Fruit fly (Drosophila melanogaster) whole organism: ENCODE data around the gene CARPB.

Experiments used
- CG8478 ChIP-seq: fragments of >200 bp; optimal IDR thresholded peaks from 2 replicates; lab custom pipeline; 2018; ENCODE audit warnings: inconsistent platforms
- Dll ChIP-seq: fragments of >200 bp; optimal IDR thresholded peaks from 2 replicates; lab custom pipeline; 2017
- EcR ChIP-seq, 2 experiments: fragments of >200 bp; optimal IDR thresholded peaks; 2 replicates each; lab custom pipeline; 2017; ENCODE audit warnings: missing biosample characterization in 2 of 2, missing genetic modification characterization in 2 of 2, missing genetic modification reagents in 2 of 2
- pan ChIP-seq: fragments of >200 bp; optimal IDR thresholded peaks from 2 replicates; lab custom pipeline; 2017
- psq ChIP-seq: fragments of >200 bp; optimal IDR thresholded peaks from 2 replicates; lab custom pipeline; 2017
- usp ChIP-seq: fragments of >200 bp; optimal IDR thresholded peaks from 2 replicates; lab custom pipeline; 2017; ENCODE audit warnings: missing biosample characterization, missing genetic modification characterization, mixed read lengths

Gene CARPB

DNA sequence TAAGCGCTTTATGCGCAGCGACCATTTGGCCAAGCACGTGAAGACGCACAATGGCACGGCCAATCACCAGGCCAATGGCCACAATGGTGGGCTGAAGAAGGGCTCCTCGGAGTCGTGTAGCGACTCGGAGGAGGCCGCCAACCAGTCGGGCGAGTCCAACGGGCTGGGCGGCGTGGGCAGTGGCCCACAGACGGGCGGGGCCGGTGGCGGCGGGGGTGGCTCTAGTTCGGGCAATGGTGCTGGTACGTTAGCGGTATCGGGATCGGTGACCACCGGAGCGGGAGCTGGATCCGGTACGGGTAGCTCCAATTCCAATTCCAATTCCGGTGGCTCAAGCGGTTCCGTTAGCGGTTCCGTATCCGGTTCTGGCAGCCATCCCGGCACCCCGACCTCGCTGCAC lies 28.5 kb upstream of the CARPB start:
- TF ChIP-seq pan (no peak), Dll (lab: Kevin White, UChicago) (no peak), EcR (GFP tag; optimal IDR thresholded peaks at IDR 0.05; lab: Kevin White, UChicago) (no peak), usp (GFP tag; lab: Kevin White, UChicago) (no peak), psq (lab: Kevin White, UChicago) (no peak)

DNA sequence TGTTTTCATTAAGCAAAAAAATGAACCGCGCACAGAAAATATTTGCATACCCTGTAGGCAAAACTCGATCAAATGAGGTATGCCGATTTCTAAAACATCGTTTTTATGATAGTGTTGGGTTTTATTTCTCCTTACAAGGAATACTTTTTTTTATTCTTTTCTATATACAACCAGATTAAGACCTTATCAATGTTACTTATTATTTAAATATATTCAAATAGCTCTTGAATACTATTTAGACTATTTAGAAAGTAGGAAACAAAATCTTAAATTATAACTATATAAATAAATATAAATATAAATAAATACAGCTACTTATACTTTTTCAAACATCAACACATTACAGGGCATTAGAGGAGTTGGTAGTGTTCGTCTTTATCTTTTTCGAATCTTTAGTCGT lies 25.0 kb upstream of the CARPB start:
- TF ChIP-seq Dll (lab: Kevin White, UChicago) (no peak), EcR (GFP tag; optimal IDR thresholded peaks at IDR 0.05; lab: Kevin White, UChicago) (no peak), pan (no peak), psq (lab: Kevin White, UChicago) (no peak), usp (GFP tag; lab: Kevin White, UChicago) (no peak), CG8478 (lab: Kevin White, UChicago) (no peak)

DNA sequence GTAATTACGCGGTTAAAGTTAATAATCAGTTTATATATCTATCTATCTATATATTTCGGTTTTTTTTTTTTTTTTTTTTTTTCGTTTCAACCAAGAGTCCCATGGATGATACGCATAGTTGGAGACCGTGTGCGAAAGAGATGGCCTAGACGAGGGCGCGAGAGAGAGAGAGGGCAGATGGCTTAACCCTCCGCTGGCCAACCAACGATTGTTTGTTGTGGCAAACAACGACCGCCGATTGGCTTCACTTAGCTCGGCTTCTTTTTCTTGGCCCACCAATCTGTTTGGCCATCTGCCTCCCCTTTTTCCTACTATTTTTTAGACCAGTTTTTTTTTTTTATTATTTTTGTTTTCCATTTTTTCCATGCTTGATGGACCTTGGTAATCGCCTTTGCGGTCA lies 17.5 kb upstream of the CARPB start:
- TF ChIP-seq EcR (GFP tag; optimal IDR thresholded peaks at IDR 0.05; lab: Kevin White, UChicago) (no peak), pan (no peak), CG8478 (lab: Kevin White, UChicago) (no peak), Dll (lab: Kevin White, UChicago) (no peak), usp (GFP tag; lab: Kevin White, UChicago) (no peak), psq (lab: Kevin White, UChicago) (no peak)

DNA sequence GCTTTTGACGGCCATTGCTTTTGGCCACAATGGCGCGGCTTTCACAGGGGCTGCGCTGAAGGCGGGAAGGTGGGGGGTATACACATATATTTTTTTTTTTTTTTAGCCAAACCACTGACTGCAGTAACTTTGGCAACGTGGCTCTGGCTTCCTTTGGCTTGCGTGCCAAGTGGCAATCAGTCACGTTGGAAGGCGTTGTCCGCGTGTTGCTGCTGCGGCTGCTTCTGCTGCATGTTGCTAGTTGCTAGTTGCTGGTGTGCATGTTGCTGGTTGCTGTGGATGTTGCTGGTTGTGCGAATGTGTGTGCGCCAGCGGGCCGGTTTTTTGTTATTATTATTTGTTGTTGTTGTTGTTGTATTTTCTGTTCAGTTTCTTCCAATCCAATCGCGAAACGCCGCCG lies 11.9 kb upstream of the CARPB start:
- TF ChIP-seq EcR (GFP tag; optimal IDR thresholded peaks at IDR 0.05; lab: Kevin White, UChicago) (no peak), pan (no peak), Dll (lab: Kevin White, UChicago) (no peak), psq (lab: Kevin White, UChicago) (no peak), CG8478 (lab: Kevin White, UChicago) (no peak)

DNA sequence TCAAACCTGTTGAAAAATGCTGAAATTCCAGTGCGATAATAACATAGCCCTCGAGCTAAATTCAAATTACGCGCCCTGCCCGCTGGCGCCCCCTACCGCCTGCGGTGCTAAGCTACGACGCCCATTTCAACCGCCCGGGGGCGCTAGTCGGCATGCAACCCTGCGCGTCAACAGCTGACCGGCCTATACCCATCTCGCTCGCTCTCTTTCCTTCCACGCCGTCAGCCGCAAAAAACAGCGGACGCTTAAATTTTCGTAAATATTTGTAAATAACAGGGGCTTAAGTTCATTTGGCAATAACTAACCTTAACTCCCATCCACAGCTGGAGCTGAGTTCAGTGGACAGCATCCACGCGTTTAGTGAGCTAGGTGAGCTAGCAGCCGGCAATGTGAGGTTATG lies 4.5 kb upstream of the CARPB start, which contains the start of gene CG1354:
Gene CG1354, plus strand, starts transcription at position 198 of the 400 bp plus-strand sequence.
- TF ChIP-seq EcR (GFP tag; optimal IDR thresholded peaks at IDR 0.05; lab: Kevin White, UChicago) (no peak), Dll (lab: Kevin White, UChicago) (peak; percentile 43), pan (no peak), psq (lab: Kevin White, UChicago) (no peak), CG8478 (lab: Kevin White, UChicago) (no peak), usp (GFP tag; lab: Kevin White, UChicago) (no peak)

DNA sequence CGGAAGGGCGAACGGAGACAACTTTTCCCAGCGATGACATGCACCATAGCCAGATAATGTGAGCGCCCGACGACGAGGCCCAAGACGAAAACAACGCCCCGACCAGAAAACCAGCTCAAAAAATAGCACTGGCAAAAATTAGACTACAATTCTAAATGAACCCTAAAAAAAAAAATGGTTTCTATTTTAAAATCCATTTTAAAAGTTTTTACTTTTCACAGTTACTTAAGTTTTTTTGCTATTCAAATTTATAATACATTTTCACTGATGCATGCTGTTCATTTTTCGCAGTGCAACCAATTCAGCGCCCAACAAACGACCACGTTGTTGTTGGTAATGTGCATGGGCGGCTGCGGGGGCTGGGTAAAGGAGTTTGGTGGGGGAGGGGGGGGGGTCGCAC lies 4.3 kb downstream of the CARPB start:
- TF ChIP-seq EcR (GFP tag; optimal IDR thresholded peaks at IDR 0.05; lab: Kevin White, UChicago) (no peak), psq (lab: Kevin White, UChicago) (no peak), Dll (lab: Kevin White, UChicago) (no peak), CG8478 (lab: Kevin White, UChicago) (no peak), pan (no peak), usp (GFP tag; lab: Kevin White, UChicago) (no peak)

DNA sequence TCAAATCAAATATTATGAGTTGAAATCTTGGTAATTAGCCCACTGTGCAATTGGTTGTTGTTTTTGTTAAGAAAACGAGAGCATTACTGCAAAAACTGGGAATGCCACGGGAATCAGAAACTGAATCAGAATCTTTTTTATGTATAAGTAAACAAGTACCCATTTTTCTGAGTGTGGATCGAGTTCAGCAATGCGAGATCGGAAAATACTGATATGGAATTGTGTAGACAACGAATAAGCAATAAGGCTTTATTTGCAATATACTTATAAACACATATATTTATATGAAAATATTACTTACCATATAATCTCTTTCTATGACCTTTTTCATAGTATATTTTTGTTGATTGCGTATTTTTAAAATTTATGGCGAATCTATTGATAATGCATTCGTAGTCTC lies 4.9 kb downstream of the CARPB start:
- TF ChIP-seq EcR (GFP tag; optimal IDR thresholded peaks at IDR 0.05; lab: Kevin White, UChicago) = no peak
- TF ChIP-seq usp (GFP tag; lab: Kevin White, UChicago) = no peak
- TF ChIP-seq pan = no peak
- no peak for TF ChIP-seq Dll (lab: Kevin White, UChicago)
- TF ChIP-seq CG8478 (lab: Kevin White, UChicago) = no peak
- no peak for TF ChIP-seq psq (lab: Kevin White, UChicago)

DNA sequence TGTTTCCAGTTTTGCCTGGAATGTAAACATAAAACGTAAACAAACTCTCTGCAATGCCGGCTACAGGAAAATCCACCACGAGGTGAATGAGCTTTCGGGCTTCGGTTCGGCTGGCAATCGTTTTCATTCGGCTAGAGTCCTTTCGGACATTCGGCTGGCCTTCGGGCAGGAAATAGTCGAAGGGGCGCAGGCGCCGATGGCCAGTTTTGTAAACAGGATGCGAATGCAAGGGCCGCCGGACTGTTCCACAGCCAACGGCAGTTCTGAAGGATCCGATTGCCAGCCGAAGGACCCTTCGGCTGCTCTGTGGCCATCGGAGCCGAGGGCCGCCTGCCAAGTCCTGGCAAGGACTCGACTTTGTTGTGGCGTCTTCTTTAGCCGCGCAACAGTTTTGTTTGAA lies 11.3 kb downstream of the CARPB start:
- no peak for TF ChIP-seq Dll (lab: Kevin White, UChicago)
- TF ChIP-seq EcR (GFP tag; optimal IDR thresholded peaks at IDR 0.05; lab: Kevin White, UChicago) = no peak
- no peak for TF ChIP-seq usp (GFP tag; lab: Kevin White, UChicago)
- TF ChIP-seq pan = no peak
- TF ChIP-seq CG8478 (lab: Kevin White, UChicago) = no peak
- no peak for TF ChIP-seq psq (lab: Kevin White, UChicago)

DNA sequence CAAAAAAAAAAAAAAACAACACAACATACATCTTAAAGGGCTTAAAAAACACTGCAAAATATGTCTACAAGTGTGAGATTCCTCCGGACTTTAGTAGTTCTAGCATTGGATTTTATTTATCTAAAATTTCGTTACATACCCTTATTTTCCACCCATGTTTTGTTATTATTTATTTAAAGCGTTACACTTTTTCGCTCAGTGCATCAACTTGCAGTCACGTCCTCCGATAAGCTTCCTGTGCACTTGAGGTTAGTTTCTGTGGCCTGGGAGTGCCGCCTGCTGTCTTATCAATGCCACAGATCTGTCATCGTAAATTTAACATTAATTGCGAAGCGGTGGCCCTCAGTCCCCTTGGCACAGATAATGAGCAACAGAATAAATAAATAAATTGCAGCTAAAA lies 29.6 kb downstream of the CARPB start:
- TF ChIP-seq Dll (lab: Kevin White, UChicago) (no peak), psq (lab: Kevin White, UChicago) (no peak), CG8478 (lab: Kevin White, UChicago) (no peak), pan (no peak), EcR (GFP tag; optimal IDR thresholded peaks at IDR 0.05; lab: Kevin White, UChicago) (no peak), usp (GFP tag; lab: Kevin White, UChicago) (no peak)

DNA sequence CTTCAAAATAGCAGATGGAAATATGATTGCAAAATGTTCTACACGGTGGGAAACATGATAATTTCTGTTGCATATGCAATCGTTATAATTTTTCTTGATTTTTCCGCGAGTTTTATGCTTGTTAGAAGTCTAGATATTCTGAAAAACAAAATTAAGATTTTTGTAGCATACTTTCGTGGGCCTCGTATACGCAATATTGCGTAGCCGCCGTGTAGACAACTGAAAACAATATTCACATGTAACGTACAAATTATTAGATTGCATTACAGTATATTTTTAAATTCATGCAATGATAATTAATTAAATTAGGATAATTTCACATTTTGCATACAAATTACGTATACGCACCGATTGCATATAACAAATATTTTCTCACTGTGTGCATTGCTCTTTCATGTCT lies 33.0 kb downstream of the CARPB start:
- no peak for TF ChIP-seq EcR (GFP tag; optimal IDR thresholded peaks at IDR 0.05; lab: Kevin White, UChicago)

DNA sequence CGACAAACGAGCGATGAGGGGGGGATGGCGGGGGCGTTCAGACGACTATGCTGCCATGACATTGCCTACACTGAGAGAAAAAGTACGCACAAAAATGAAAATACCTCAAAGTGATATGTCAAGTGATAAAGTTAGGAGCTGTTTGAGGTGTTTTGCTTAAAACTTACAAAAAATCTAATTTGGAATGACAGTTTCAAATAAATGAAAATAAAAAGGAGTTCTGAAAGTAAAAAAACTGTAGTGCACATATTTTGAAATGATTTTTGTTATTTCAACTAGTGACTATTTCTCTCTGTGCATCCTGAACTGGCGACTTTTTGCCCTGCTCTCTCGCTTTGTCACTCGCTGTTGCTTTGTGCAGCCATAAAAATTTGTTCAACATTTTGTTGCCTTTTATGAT lies 46.9 kb downstream of the CARPB start:
- TF ChIP-seq EcR (GFP tag; optimal IDR thresholded peaks at IDR 0.05; lab: Kevin White, UChicago) (no peak), pan (no peak), usp (GFP tag; lab: Kevin White, UChicago) (no peak), psq (lab: Kevin White, UChicago) (no peak), Dll (lab: Kevin White, UChicago) (no peak), CG8478 (lab: Kevin White, UChicago) (no peak)

DNA sequence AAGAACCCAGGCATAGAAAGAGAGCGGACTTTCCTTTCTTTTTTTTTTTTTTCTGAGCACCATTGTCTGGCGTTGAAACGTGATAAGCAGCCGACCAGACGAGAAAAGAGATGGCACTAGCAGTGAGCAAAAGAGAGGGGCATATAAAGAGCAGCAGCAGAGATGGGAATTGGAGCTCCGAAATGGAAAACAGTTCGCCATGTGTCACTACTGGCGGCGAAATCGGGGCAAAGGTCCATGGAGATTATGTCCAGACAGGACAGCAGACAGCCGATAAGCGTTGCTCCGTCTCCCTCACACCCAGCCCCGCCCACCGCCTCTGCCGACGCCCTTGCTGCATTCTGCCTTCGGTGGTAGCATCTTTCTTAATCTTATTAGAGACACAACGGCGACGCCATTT lies 50.0 kb downstream of the CARPB start:
- no peak for TF ChIP-seq psq (lab: Kevin White, UChicago)

DNA sequence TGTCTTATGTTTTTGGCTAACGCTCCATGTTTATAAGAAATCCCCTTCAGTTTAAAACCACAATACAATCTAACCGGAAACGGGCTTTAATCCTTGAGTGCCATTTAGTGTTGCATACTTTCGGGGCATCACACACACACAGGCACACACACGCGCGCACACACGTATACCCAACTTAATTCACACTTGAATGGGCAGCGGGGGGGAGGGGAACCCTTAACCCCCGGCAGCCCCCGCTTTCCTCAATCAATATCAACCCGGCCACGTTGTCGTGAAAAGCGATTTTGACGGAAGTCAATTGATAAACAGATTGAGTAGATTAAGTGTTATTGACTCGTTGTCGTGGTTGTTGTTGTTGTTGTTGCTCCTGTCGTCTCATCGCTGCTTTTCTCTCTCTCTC lies 64.5 kb downstream of the CARPB start:
- no peak for TF ChIP-seq EcR (GFP tag; optimal IDR thresholded peaks at IDR 0.05; lab: Kevin White, UChicago)
- TF ChIP-seq CG8478 (lab: Kevin White, UChicago) = no peak
- TF ChIP-seq Dll (lab: Kevin White, UChicago) = no peak
- no peak for TF ChIP-seq psq (lab: Kevin White, UChicago)
